Worm (Caenorhabditis elegans) whole organism, L4 larva: ENCODE data around the gene Y38E10A.2.

ENCODE experiments used
- ama-1 ChIP-seq: fragments of 150-350 bp; optimal IDR thresholded peaks from 2 replicates; lab custom pipeline; 2014; ENCODE audit warnings: inconsistent platforms, mixed read lengths
- ceh-62 ChIP-seq: sonication (generic microtip); optimal IDR thresholded peaks from 2 replicates; lab custom pipeline; 2017; ENCODE audit warnings: missing biosample characterization, missing genetic modification characterization
- dmd-8 ChIP-seq: fragments of 200-800 bp; sonication (Bioruptor generic); IDR thresholded peaks from 2 replicates; pipeline ENCODE4 v1.3.6; 2022; ENCODE audit warnings: missing genetic modification characterization, missing compliant biosample characterization
- fkh-10 ChIP-seq: fragments of 150-350 bp; optimal IDR thresholded peaks from 2 replicates; lab custom pipeline; 2014; ENCODE audit warnings: missing biosample characterization, missing genetic modification reagents, missing genetic modification characterization
- jun-1 ChIP-seq: fragments of 150-350 bp; optimal IDR thresholded peaks from 2 replicates; lab custom pipeline; 2014; ENCODE audit warnings: missing biosample characterization, missing genetic modification reagents, missing genetic modification characterization
- lin-1 ChIP-seq: fragments of 200-800 bp; sonication (Bioruptor generic); IDR thresholded peaks from 2 replicates; pipeline ENCODE4 v1.3.6; 2022; ENCODE audit warnings: missing genetic modification reagents, missing genetic modification characterization, missing compliant biosample characterization
- lin-39 ChIP-seq: fragments of 150-350 bp; optimal IDR thresholded peaks from 2 replicates; lab custom pipeline; 2014; ENCODE audit warnings: missing biosample characterization, missing genetic modification reagents, missing genetic modification characterization
- nhr-25 ChIP-seq: sonication (generic microtip); optimal IDR thresholded peaks from 2 replicates; lab custom pipeline; 2017; ENCODE audit warnings: missing genetic modification characterization, mild to moderate bottlenecking, missing compliant biosample characterization, antibody characterized with exemption, moderate library complexity, borderline replicate concordance; ENCODE audit not compliant: insufficient read depth
- pha-4 ChIP-seq, 2 experiments: fragments of 150-350 bp in 1 of 2; fragments of 200-800 bp in 1 of 2; sonication (Bioruptor generic) in 1 of 2; IDR thresholded peaks in 1 of 2; optimal IDR thresholded peaks in 1 of 2; 2 replicates each; pipeline versions ENCODE4 v1.3.6 to Lab custom; 2014 to 2022; ENCODE audit warnings: missing genetic modification characterization in 2 of 2, missing genetic modification reagents in 2 of 2, missing biosample characterization in 1 of 2, missing compliant biosample characterization in 1 of 2
- pqm-1 ChIP-seq: sonication (generic microtip); optimal IDR thresholded peaks from 2 replicates; lab custom pipeline; 2017; ENCODE audit warnings: missing biosample characterization, missing genetic modification characterization
- unc-39 ChIP-seq: sonication (generic microtip); optimal IDR thresholded peaks from 2 replicates; lab custom pipeline; 2017; ENCODE audit warnings: missing biosample characterization, missing genetic modification characterization
- ztf-11 ChIP-seq: fragments of 150-350 bp; optimal IDR thresholded peaks from 2 replicates; lab custom pipeline; 2014; ENCODE audit warnings: missing biosample characterization, missing genetic modification characterization

- TF ChIP-seq unc-39 (tag; lab: Kevin White, UChicago): no peak
- TF ChIP-seq jun-1 (tag; lab: Kevin White, UChicago): no peak
- TF ChIP-seq ama-1 (lab: Kevin White, UChicago): no peak
- TF ChIP-seq fkh-10 (GFP tag; lab: Kevin White, UChicago): no peak
- TF ChIP-seq ztf-11 (tag; lab: Kevin White, UChicago): no peak
- no peak for TF ChIP-seq ceh-62 (tag; lab: Kevin White, UChicago)
- no peak for TF ChIP-seq dmd-8 (GFP tag; lab: Robert Waterston, UW)
- TF ChIP-seq nhr-25 (tag; lab: Kevin White, UChicago): no peak
- no peak for TF ChIP-seq pha-4 (GFP tag; IDR thresholded peaks at IDR 0.05; lab: Robert Waterston, UW)
- no peak for TF ChIP-seq pha-4 (tag; optimal IDR thresholded peaks at IDR 0.05; lab: Kevin White, UChicago)
- no peak for TF ChIP-seq pqm-1 (tag; lab: Kevin White, UChicago)
- no peak for TF ChIP-seq lin-39 (tag; lab: Kevin White, UChicago)
- TF ChIP-seq lin-1 (GFP tag; lab: Robert Waterston, UW): no peak
Measured at ce11 chrII:12612218-12612617, 38.8 kb upstream of the Y38E10A.2 start, which contains the start of gene nspe-4.
